Worm (Caenorhabditis elegans): ENCODE data around the gene ZC239.4.

DNA sequence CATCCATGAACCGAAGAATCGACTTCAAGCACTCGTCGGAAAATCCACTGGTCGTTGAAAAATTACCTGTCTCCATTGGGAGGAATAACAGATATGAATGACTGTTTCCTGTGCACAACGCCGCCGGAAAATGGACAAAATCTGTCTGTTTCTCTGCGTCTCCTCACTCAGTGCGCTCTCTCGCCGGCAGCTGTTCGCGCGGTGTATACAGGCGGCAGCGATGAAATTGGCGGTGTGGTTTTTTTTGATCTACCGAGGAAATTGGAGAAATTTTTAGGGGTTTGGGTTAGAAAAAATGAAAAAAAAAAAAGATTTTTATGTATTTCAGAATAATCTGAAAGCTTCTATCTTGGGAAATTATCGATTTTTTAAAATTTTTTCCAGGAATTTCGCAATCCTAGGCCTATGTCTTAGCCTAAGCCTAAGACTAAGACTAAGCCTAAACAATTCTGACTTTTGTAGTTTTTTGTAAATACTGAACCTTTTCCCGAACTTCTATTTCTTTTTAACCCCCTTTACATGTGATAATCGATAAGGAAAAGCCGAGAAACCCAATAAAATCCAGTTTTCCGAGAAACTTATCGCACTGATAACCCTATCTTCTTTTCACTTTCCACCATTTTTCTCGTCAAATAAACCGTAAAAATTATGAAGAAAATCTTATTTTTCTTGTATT lies 34.2 kb downstream of the ZC239.4 start, which contains the start of the genes fbxc-50 and C17F4.2:
- TF ChIP-seq him-1 (tag; optimal IDR thresholded peaks at IDR 0.05) (no peak), dao-5 (tag; optimal IDR thresholded peaks at IDR 0.05) (no peak), W03F9.2 (tag; optimal IDR thresholded peaks at IDR 0.05) (no peak)
